Worm (Caenorhabditis elegans) whole organism, young adult: ENCODE results near the gene Y49F6B.13.
"Not testable (repeated sequence)": the region's sequence is repeated elsewhere in the genome, so short reads cannot be mapped to it uniquely, and the experiment has no call there.

Experiments
- Y53F4B.3 ChIP-seq: fragments of 200-800 bp; sonication (Bioruptor generic); IDR thresholded peaks from 2 replicates; pipeline ENCODE4 v1.3.6; 2022; ENCODE audit warnings: missing genetic modification reagents, missing genetic modification characterization, missing compliant biosample characterization
- ama-1 ChIP-seq, 3 experiments: fragments of 150-350 bp in 1 of 3; sonication (generic microtip) in 2 of 3; optimal IDR thresholded peaks; 2 replicates each; lab custom pipeline; 2014 to 2018; ENCODE audit warnings: missing biosample characterization in 2 of 3, missing genetic modification characterization in 2 of 3, missing genetic modification reagents in 2 of 3
- lin-26 ChIP-seq: fragments of 200-800 bp; sonication (Bioruptor generic); IDR thresholded peaks from 2 replicates; pipeline ENCODE4 v1.3.6; 2022; ENCODE audit warnings: missing genetic modification reagents, missing genetic modification characterization, missing compliant biosample characterization
- madf-6 ChIP-seq: fragments of 200-800 bp; sonication (Bioruptor generic); IDR thresholded peaks from 2 replicates; pipeline ENCODE4 v1.3.6; 2022; ENCODE audit warnings: missing genetic modification reagents, missing genetic modification characterization, missing compliant biosample characterization
- pha-4 ChIP-seq: fragments of 150-350 bp; sonication (generic microtip); optimal IDR thresholded peaks from 2 replicates; lab custom pipeline; 2014; ENCODE audit warnings: missing biosample characterization, missing genetic modification reagents, missing genetic modification characterization
- snpc-4 ChIP-seq, 5 experiments: fragments of 150-350 bp in 1 of 5; sonication (generic microtip) in 4 of 5; optimal IDR thresholded peaks; 2 replicates each; lab custom pipeline; 2014 to 2018; ENCODE audit warnings: missing genetic modification characterization in 5 of 5, missing biosample characterization in 3 of 5, antibody characterized with exemption in 2 of 5, mild to moderate bottlenecking in 2 of 5, missing compliant biosample characterization in 2 of 5, missing genotype in 2 of 5, moderate library complexity in 2 of 5, missing genetic modification reagents in 1 of 5

ce11 chrII:3464580-3464979 is 6.9 kb downstream of the Y49F6B.13 start, which contains the start of gene C16C8.10:
- not testable (repeated sequence) for TF ChIP-seq Y53F4B.3 (GFP tag; lab: Robert Waterston, UW); lin-26 (GFP tag; lab: Robert Waterston, UW); madf-6 (GFP tag; lab: Robert Waterston, UW); pha-4 (tag; lab: Kevin White, UChicago); snpc-4 (GFP tag; optimal IDR thresholded peaks at IDR 0.05; lab: Kevin White, UChicago); snpc-4 (tag; optimal IDR thresholded peaks at IDR 0.05; lab: Kevin White, UChicago); ama-1 (optimal IDR thresholded peaks at IDR 0.05; lab: Kevin White, UChicago); ama-1 (GFP tag; optimal IDR thresholded peaks at IDR 0.05; lab: Kevin White, UChicago)
